Fruit fly (Drosophila melanogaster) whole organism, pupa: ENCODE measurements around the gene CG15347.

ENCODE experiments used
- CG10348 ChIP-seq: fragments of 200-800 bp; sonication (Bioruptor generic); IDR thresholded peaks from 2 replicates; pipeline ENCODE4 v1.3.6; 2022; ENCODE audit warnings: missing biosample characterization, missing genetic modification characterization
- CG12605 ChIP-seq: fragments of 200-800 bp; sonication (Bioruptor generic); IDR thresholded peaks from 2 replicates; pipeline ENCODE4 v1.3.6; 2022; ENCODE audit warnings: missing biosample characterization, missing genetic modification characterization
- CG15710 ChIP-seq: fragments of 200-800 bp; sonication (Bioruptor generic); optimal IDR thresholded peaks from 2 replicates; lab custom pipeline; 2018; ENCODE audit warnings: missing biosample characterization, mild to moderate bottlenecking, missing genetic modification characterization, moderate library complexity
- CG34367 ChIP-seq: fragments of 200-800 bp; sonication (Bioruptor generic); optimal IDR thresholded peaks from 2 replicates; lab custom pipeline; 2018; ENCODE audit warnings: missing biosample characterization, mild to moderate bottlenecking, missing genetic modification characterization
- CG4496 ChIP-seq: fragments of 200-800 bp; sonication (Bioruptor generic); IDR thresholded peaks from 3 replicates; pipeline ENCODE4 v1.3.6; 2022; ENCODE audit warnings: missing biosample characterization, missing genetic modification characterization
- D1 ChIP-seq: fragments of 200-800 bp; sonication (Bioruptor generic); optimal IDR thresholded peaks from 2 replicates; lab custom pipeline; 2018; ENCODE audit warnings: missing biosample characterization, mild to moderate bottlenecking, missing genetic modification characterization, moderate library complexity
- rn ChIP-seq: fragments of 200-800 bp; sonication (Bioruptor generic); IDR thresholded peaks from 2 replicates; pipeline ENCODE4 v1.3.6; 2022; ENCODE audit warnings: missing biosample characterization, missing genetic modification characterization

dm6 chrX:8442912-8443311, 17.8 kb downstream of the CG15347 start:
- TF ChIP-seq CG10348: no peak
- no peak for TF ChIP-seq CG12605 (GFP tag; lab: Robert Waterston, UW)
- no peak for TF ChIP-seq rn (GFP tag; lab: Robert Waterston, UW)
- no peak for TF ChIP-seq D1 (tag; lab: Kevin White, UChicago)
- TF ChIP-seq CG15710 (tag; lab: Kevin White, UChicago): no peak
- no peak for TF ChIP-seq CG34367
- TF ChIP-seq CG4496 (GFP tag; lab: Robert Waterston, UW): no peak
